Fruit fly (Drosophila melanogaster) whole organism, embryonic: ENCODE results near the gene stg.

ENCODE experiments used
- ATbp ChIP-seq: fragments of 200-800 bp; sonication (Bioruptor generic); optimal IDR thresholded peaks from 2 replicates; lab custom pipeline; 2017; ENCODE audit warnings: missing biosample characterization, mild to moderate bottlenecking, missing genetic modification characterization, missing genetic modification reagents
- Asciz ChIP-seq: fragments of 200-800 bp; sonication (Bioruptor generic); optimal IDR thresholded peaks from 2 replicates; lab custom pipeline; 2017; ENCODE audit warnings: missing biosample characterization, mild to moderate bottlenecking, missing genetic modification characterization, missing genetic modification reagents
- Blimp-1 ChIP-seq: fragments of 200-800 bp; sonication (Bioruptor generic); optimal IDR thresholded peaks from 3 replicates; lab custom pipeline; 2018; ENCODE audit warnings: missing biosample characterization, missing genetic modification characterization, mild to moderate bottlenecking, moderate library complexity, missing genetic modification reagents
- CG10209 ChIP-seq: fragments of 200-800 bp; sonication (Bioruptor generic); optimal IDR thresholded peaks from 3 replicates; lab custom pipeline; 2017; ENCODE audit warnings: missing biosample characterization, mild to moderate bottlenecking, missing genetic modification characterization, missing genetic modification reagents
- CG10431 ChIP-seq: fragments of 200-800 bp; sonication (Bioruptor generic); optimal IDR thresholded peaks from 3 replicates; lab custom pipeline; 2018; ENCODE audit warnings: missing biosample characterization, mild to moderate bottlenecking, missing genetic modification characterization
- CG11247 ChIP-seq: fragments of 200-800 bp; sonication (Bioruptor generic); IDR thresholded peaks from 2 replicates; pipeline ENCODE4 v1.3.6; 2022; ENCODE audit warnings: missing biosample characterization, missing genetic modification characterization
- CG11504 ChIP-seq: fragments of 200-800 bp; sonication (Bioruptor generic); optimal IDR thresholded peaks from 3 replicates; lab custom pipeline; 2019; ENCODE audit warnings: missing biosample characterization, mild to moderate bottlenecking, missing genetic modification characterization, moderate library complexity
- CG12299 ChIP-seq: fragments of 200-800 bp; sonication (Bioruptor generic); optimal IDR thresholded peaks from 2 replicates; lab custom pipeline; 2018; ENCODE audit warnings: missing biosample characterization, mild to moderate bottlenecking, missing genetic modification characterization
- CG14441 ChIP-seq: fragments of 200-800 bp; sonication (Bioruptor generic); IDR thresholded peaks from 2 replicates; pipeline ENCODE4 v1.3.6; 2022; ENCODE audit warnings: missing biosample characterization, missing genetic modification characterization
- CG14667 ChIP-seq: fragments of 200-800 bp; sonication (Bioruptor generic); IDR thresholded peaks from 2 replicates; pipeline ENCODE4 v1.3.6; 2022; ENCODE audit warnings: missing biosample characterization, missing genetic modification characterization
- CG15601 ChIP-seq: fragments of 200-800 bp; sonication (Bioruptor generic); optimal IDR thresholded peaks from 3 replicates; lab custom pipeline; 2019; ENCODE audit warnings: missing biosample characterization, mild to moderate bottlenecking, missing genetic modification characterization, moderate library complexity
- CG1603 ChIP-seq: fragments of 200-800 bp; sonication (Bioruptor generic); optimal IDR thresholded peaks from 2 replicates; lab custom pipeline; 2019; ENCODE audit warnings: missing biosample characterization, mild to moderate bottlenecking, missing genetic modification characterization, moderate library complexity
- CG17829 ChIP-seq: fragments of 200-800 bp; optimal IDR thresholded peaks from 2 replicates; lab custom pipeline; 2019; ENCODE audit warnings: missing biosample characterization, mild to moderate bottlenecking, missing genetic modification characterization, moderate library complexity
- CG1832 ChIP-seq: fragments of 200-800 bp; sonication (Bioruptor generic); optimal IDR thresholded peaks from 2 replicates; lab custom pipeline; 2017; ENCODE audit warnings: missing biosample characterization, mild to moderate bottlenecking, missing genetic modification characterization, inconsistent platforms
- CG2199 ChIP-seq: fragments of 200-800 bp; sonication (Bioruptor generic); IDR thresholded peaks from 3 replicates; pipeline ENCODE4 v1.3.6; 2022; ENCODE audit warnings: missing biosample characterization, missing genetic modification characterization
- CG2678 ChIP-seq: fragments of 200-800 bp; sonication (Bioruptor generic); optimal IDR thresholded peaks from 3 replicates; lab custom pipeline; 2019; ENCODE audit warnings: missing biosample characterization, mild to moderate bottlenecking, missing genetic modification characterization, moderate library complexity
- CG33557 ChIP-seq: fragments of 200-800 bp; sonication (Bioruptor generic); optimal IDR thresholded peaks from 2 replicates; lab custom pipeline; 2019; ENCODE audit warnings: missing biosample characterization, mild to moderate bottlenecking, missing genetic modification characterization, moderate library complexity
- CG6791 ChIP-seq: fragments of 200-800 bp; sonication (Bioruptor generic); IDR thresholded peaks from 3 replicates; pipeline ENCODE4 v1.3.6; 2022; ENCODE audit warnings: missing biosample characterization, missing genetic modification characterization; ENCODE audit not compliant: partially characterized antibody
- CG6854 ChIP-seq: fragments of 200-800 bp; sonication (Bioruptor generic); optimal IDR thresholded peaks from 3 replicates; lab custom pipeline; 2017; ENCODE audit warnings: missing biosample characterization, mild to moderate bottlenecking, missing genetic modification characterization
- CG8388 ChIP-seq: fragments of 200-800 bp; sonication (Bioruptor generic); optimal IDR thresholded peaks from 2 replicates; lab custom pipeline; 2019; ENCODE audit warnings: missing biosample characterization, mild to moderate bottlenecking, missing genetic modification characterization, moderate library complexity
- CG9437 ChIP-seq: fragments of 200-800 bp; sonication (Bioruptor generic); optimal IDR thresholded peaks from 2 replicates; lab custom pipeline; 2018; ENCODE audit warnings: missing biosample characterization, mild to moderate bottlenecking, missing genetic modification characterization
- Dip2 ChIP-seq: fragments of 200-800 bp; sonication (Bioruptor generic); IDR thresholded peaks from 2 replicates; pipeline ENCODE4 v1.3.6; 2022; ENCODE audit warnings: missing biosample characterization, missing genetic modification characterization
- Drgx ChIP-seq: fragments of 200-800 bp; sonication (Bioruptor generic); IDR thresholded peaks from 2 replicates; pipeline ENCODE4 v1.3.6; 2022; ENCODE audit warnings: missing biosample characterization, missing genetic modification characterization
- HLHmδ ChIP-seq: fragments of 200-800 bp; sonication (Bioruptor generic); optimal IDR thresholded peaks from 2 replicates; lab custom pipeline; 2018; ENCODE audit warnings: missing biosample characterization, mild to moderate bottlenecking, missing genetic modification characterization, moderate library complexity
- Hmx ChIP-seq: fragments of 200-800 bp; sonication (Bioruptor generic); optimal IDR thresholded peaks from 2 replicates; lab custom pipeline; 2016; ENCODE audit warnings: missing biosample characterization, missing genetic modification characterization
- Vsx1 ChIP-seq: fragments of 200-800 bp; sonication (Bioruptor generic); optimal IDR thresholded peaks from 2 replicates; lab custom pipeline; 2017; ENCODE audit warnings: missing biosample characterization, mild to moderate bottlenecking, missing genetic modification characterization, missing genetic modification reagents
- ash1 ChIP-seq: fragments of 200-800 bp; sonication (Bioruptor generic); optimal IDR thresholded peaks from 2 replicates; lab custom pipeline; 2018; ENCODE audit warnings: missing biosample characterization, mild to moderate bottlenecking, missing genetic modification characterization
- bsh ChIP-seq, 2 experiments: fragments of 200-800 bp; sonication (Bioruptor generic); optimal IDR thresholded peaks; 2 replicates each; lab custom pipeline; 2017 to 2018; ENCODE audit warnings: mild to moderate bottlenecking in 2 of 2, missing biosample characterization in 2 of 2, missing genetic modification characterization in 2 of 2, moderate library complexity in 1 of 2
- cg ChIP-seq: fragments of 200-800 bp; sonication (Bioruptor generic); optimal IDR thresholded peaks from 3 replicates; lab custom pipeline; 2019; ENCODE audit warnings: missing biosample characterization, mild to moderate bottlenecking, missing genetic modification characterization, moderate library complexity
- corto ChIP-seq: fragments of 200-800 bp; sonication (Bioruptor generic); optimal IDR thresholded peaks from 2 replicates; lab custom pipeline; 2016; ENCODE audit warnings: missing biosample characterization, mild to moderate bottlenecking, missing genetic modification characterization, moderate library complexity
- dmrt11E ChIP-seq: fragments of 200-800 bp; sonication (Bioruptor generic); optimal IDR thresholded peaks from 3 replicates; lab custom pipeline; 2018; ENCODE audit warnings: missing biosample characterization, mild to moderate bottlenecking, missing genetic modification characterization, moderate library complexity
- dpn ChIP-seq, 2 experiments: fragments of 200-800 bp; sonication (Bioruptor generic); optimal IDR thresholded peaks; 3 replicates each; lab custom pipeline; 2016; ENCODE audit warnings: missing biosample characterization in 2 of 2, missing genetic modification characterization in 2 of 2
- en ChIP-seq: fragments of 200-800 bp; sonication (Bioruptor generic); optimal IDR thresholded peaks from 2 replicates; lab custom pipeline; 2016; ENCODE audit warnings: missing biosample characterization, missing genetic modification characterization
- eve ChIP-seq, 2 experiments: fragments of >200 bp; optimal IDR thresholded peaks; 2 replicates each; lab custom pipeline; 2017; ENCODE audit warnings: missing biosample characterization in 2 of 2, missing genetic modification characterization in 2 of 2
- eyg ChIP-seq: fragments of 200-800 bp; sonication (Bioruptor generic); optimal IDR thresholded peaks from 3 replicates; lab custom pipeline; 2016; ENCODE audit warnings: missing biosample characterization, missing genetic modification characterization
- gcm ChIP-seq: fragments of 200-800 bp; sonication (Bioruptor generic); optimal IDR thresholded peaks from 2 replicates; lab custom pipeline; 2019; ENCODE audit warnings: missing biosample characterization, mild to moderate bottlenecking, missing genetic modification characterization, moderate library complexity
- lola ChIP-seq, 3 experiments: fragments of >200 bp in 2 of 3; fragments of 200-800 bp in 1 of 3; sonication (Bioruptor generic) in 1 of 3; optimal IDR thresholded peaks; 2 replicates each; lab custom pipeline; 2017 to 2019; ENCODE audit warnings: missing biosample characterization in 3 of 3, missing genetic modification characterization in 3 of 3, mild to moderate bottlenecking in 1 of 3, moderate library complexity in 1 of 3
- onecut ChIP-seq: fragments of 200-800 bp; sonication (Bioruptor generic); IDR thresholded peaks from 2 replicates; pipeline ENCODE4 v1.3.6; 2022; ENCODE audit warnings: missing biosample characterization, missing genetic modification characterization
- phol ChIP-seq: fragments of 200-800 bp; sonication (Bioruptor generic); optimal IDR thresholded peaks from 3 replicates; lab custom pipeline; 2018; ENCODE audit warnings: missing biosample characterization, mild to moderate bottlenecking, missing genetic modification characterization, moderate library complexity
- pzg ChIP-seq: fragments of 200-800 bp; sonication (Bioruptor generic); optimal IDR thresholded peaks from 3 replicates; lab custom pipeline; 2018; ENCODE audit warnings: missing biosample characterization, mild to moderate bottlenecking, missing genetic modification characterization, moderate library complexity
- repo ChIP-seq: fragments of 200-800 bp; sonication (Bioruptor generic); optimal IDR thresholded peaks from 2 replicates; lab custom pipeline; 2016; ENCODE audit warnings: missing biosample characterization, missing genetic modification characterization
- scrt ChIP-seq: fragments of 200-800 bp; sonication (Bioruptor generic); optimal IDR thresholded peaks from 2 replicates; lab custom pipeline; 2018; ENCODE audit warnings: missing biosample characterization, mild to moderate bottlenecking, missing genetic modification characterization, moderate library complexity
- sens ChIP-seq: fragments of 200-800 bp; sonication (Bioruptor generic); peaks from one replicate; lab custom pipeline; 2016; ENCODE audit warnings: missing biosample characterization, missing genetic modification characterization
- wek ChIP-seq: fragments of 200-800 bp; sonication (Bioruptor generic); optimal IDR thresholded peaks from 3 replicates; lab custom pipeline; 2018; ENCODE audit warnings: missing biosample characterization, mild to moderate bottlenecking, missing genetic modification characterization, moderate library complexity

stg gene

DNA sequence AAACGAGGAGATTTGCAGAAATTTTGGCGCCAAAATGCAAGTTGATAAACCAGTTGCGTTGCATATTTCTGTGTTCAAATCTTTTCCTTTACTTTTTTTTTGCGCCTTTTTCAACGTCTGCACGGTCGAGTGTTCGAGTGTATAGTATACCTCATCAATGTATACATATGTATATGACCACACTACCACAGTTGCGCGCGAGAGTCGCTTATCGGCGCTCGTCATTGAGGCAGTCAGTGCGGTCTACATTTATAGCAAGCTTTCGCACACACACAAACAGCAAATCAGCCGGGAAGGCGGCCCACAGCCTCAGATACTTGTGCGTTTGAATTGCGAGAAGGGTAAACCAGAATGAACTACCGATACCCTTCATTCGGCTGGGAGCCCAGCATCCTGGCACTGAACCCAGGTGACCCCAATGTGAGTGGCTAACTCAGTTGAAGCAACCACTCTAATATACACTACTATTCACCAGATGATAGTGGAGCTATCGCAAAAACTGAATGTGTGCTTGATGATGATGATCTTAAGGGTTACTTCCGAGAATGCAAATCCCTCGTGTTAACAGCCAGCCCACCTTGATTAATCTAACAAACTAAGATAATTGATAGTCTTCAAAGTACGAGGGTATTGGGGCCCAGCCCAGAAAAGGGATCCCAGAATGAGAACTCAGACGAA, 27.5 kb upstream of the stg start:
- no peak for TF ChIP-seq CG2678 (tag; lab: Kevin White, UChicago)
- no peak for TF ChIP-seq scrt
- no peak for TF ChIP-seq CG1832 (GFP tag; lab: Kevin White, UChicago)
- TF ChIP-seq onecut (GFP tag; lab: Robert Waterston, UW) = no peak
- TF ChIP-seq sens (GFP tag; lab: Kevin White, UChicago) = peak; percentile 9
- TF ChIP-seq en (GFP tag; lab: Kevin White, UChicago) = no peak
- TF ChIP-seq wek (GFP tag; lab: Kevin White, UChicago) = no peak
- TF ChIP-seq cg (GFP tag; lab: Kevin White, UChicago) = peak; percentile 41
- no peak for TF ChIP-seq ATbp (GFP tag; lab: Kevin White, UChicago)
- no peak for TF ChIP-seq CG2199 (GFP tag; lab: Robert Waterston, UW)
- TF ChIP-seq ash1 (GFP tag; lab: Kevin White, UChicago) = no peak
- TF ChIP-seq CG11247 (GFP tag; lab: Robert Waterston, UW) = no peak
- no peak for TF ChIP-seq repo (GFP tag; lab: Kevin White, UChicago)
- peak; percentile 25 for TF ChIP-seq CG10431 (GFP tag; lab: Kevin White, UChicago)
- no peak for TF ChIP-seq HLHmδ (GFP tag; lab: Kevin White, UChicago)
- TF ChIP-seq gcm (GFP tag; lab: Kevin White, UChicago) = no peak
- TF ChIP-seq corto = peak; percentile 52
- no peak for TF ChIP-seq bsh (GFP tag; optimal IDR thresholded peaks at IDR 0.05; lab: Kevin White, UChicago)
- no peak for TF ChIP-seq CG14667 (GFP tag; lab: Robert Waterston, UW)
- TF ChIP-seq dpn (GFP tag; optimal IDR thresholded peaks at IDR 0.05; lab: Kevin White, UChicago) = no peak
- no peak for TF ChIP-seq eyg (GFP tag; lab: Kevin White, UChicago)
- TF ChIP-seq CG12299 (tag; lab: Kevin White, UChicago) = no peak

dm6 chr3R:29280633-29281572, 25.3 kb upstream of the stg start:
- TF ChIP-seq lola (GFP tag; optimal IDR thresholded peaks at IDR 0.05; lab: Kevin White, UChicago) = peak in 1 of 3 experiments; percentile 20
- peak; percentile 36 for TF ChIP-seq cg (GFP tag; lab: Kevin White, UChicago)
- peak in 1 of 2 experiments; percentile 23 for TF ChIP-seq eve (GFP tag; optimal IDR thresholded peaks at IDR 0.05; lab: Kevin White, UChicago)
- no peak for TF ChIP-seq Asciz (GFP tag; lab: Kevin White, UChicago)
- no peak for TF ChIP-seq Hmx (GFP tag; lab: Kevin White, UChicago)
- TF ChIP-seq CG9437 (GFP tag; lab: Kevin White, UChicago) = no peak
- TF ChIP-seq phol (tag; lab: Kevin White, UChicago) = peak; percentile 2
- peak; percentile 34 for TF ChIP-seq dmrt11E (tag; lab: Kevin White, UChicago)
- TF ChIP-seq CG15601 = peak; percentile 12
- peak; percentile 18; the same call in 1 of the 2 replicates for TF ChIP-seq Drgx
- no peak for TF ChIP-seq CG8388 (GFP tag; lab: Kevin White, UChicago)
- no peak for TF ChIP-seq CG12299 (tag; lab: Kevin White, UChicago)
- TF ChIP-seq CG6854 = no peak
- TF ChIP-seq CG1603 (tag; lab: Kevin White, UChicago) = peak; percentile 21
- TF ChIP-seq CG17829 (tag; lab: Kevin White, UChicago) = peak; percentile 28
- TF ChIP-seq Dip2 = no peak
- TF ChIP-seq pzg (GFP tag; lab: Kevin White, UChicago) = no peak
- TF ChIP-seq CG33557 (GFP tag; lab: Kevin White, UChicago) = peak; percentile 18
- TF ChIP-seq CG6791 (GFP tag; lab: Robert Waterston, UW) = no peak
- TF ChIP-seq CG10209 (GFP tag; lab: Kevin White, UChicago) = no peak
- TF ChIP-seq CG2199 (GFP tag; lab: Robert Waterston, UW) = 0 out of 3 replicates have a peak, but pooled peaks have one; percentile 70
- TF ChIP-seq CG11504 (tag; lab: Kevin White, UChicago) = no peak
- no peak for TF ChIP-seq Vsx1 (GFP tag; lab: Kevin White, UChicago)
- no peak for TF ChIP-seq CG14441 (GFP tag; lab: Robert Waterston, UW)
- TF ChIP-seq Blimp-1 (GFP tag; lab: Kevin White, UChicago) = peak; percentile 43
